Fruit fly (Drosophila melanogaster) whole organism, embryonic: ENCODE data around the gene Gmap.

Experiments used
- Antp ChIP-seq: fragments of 200-800 bp; sonication (Bioruptor generic); optimal IDR thresholded peaks from 3 replicates; lab custom pipeline; 2016; ENCODE audit warnings: missing biosample characterization, missing genetic modification characterization
- Asciz ChIP-seq: fragments of 200-800 bp; sonication (Bioruptor generic); optimal IDR thresholded peaks from 2 replicates; lab custom pipeline; 2017; ENCODE audit warnings: missing biosample characterization, mild to moderate bottlenecking, missing genetic modification characterization, missing genetic modification reagents
- CG10959 ChIP-seq: fragments of 200-800 bp; sonication (Bioruptor generic); IDR thresholded peaks from 2 replicates; pipeline ENCODE4 v1.3.6; 2022; ENCODE audit warnings: missing biosample characterization, missing genetic modification characterization
- CG12155 ChIP-seq: fragments of 200-800 bp; sonication (Bioruptor generic); optimal IDR thresholded peaks from 3 replicates; lab custom pipeline; 2016; ENCODE audit warnings: missing biosample characterization, missing genetic modification characterization
- CG1233 ChIP-seq: fragments of 200-800 bp; sonication (Bioruptor generic); optimal IDR thresholded peaks from 4 replicates; lab custom pipeline; 2018; ENCODE audit warnings: missing biosample characterization, mild to moderate bottlenecking, missing genetic modification characterization
- CG12942 ChIP-seq: fragments of 200-800 bp; sonication (Bioruptor generic); optimal IDR thresholded peaks from 3 replicates; lab custom pipeline; 2016; ENCODE audit warnings: missing biosample characterization, missing genetic modification characterization
- CG13424 ChIP-seq: fragments of 200-800 bp; sonication (Bioruptor generic); optimal IDR thresholded peaks from 2 replicates; lab custom pipeline; 2019; ENCODE audit warnings: missing biosample characterization, mild to moderate bottlenecking, missing genetic modification characterization, moderate library complexity
- CG13775 ChIP-seq: fragments of 200-800 bp; sonication (Bioruptor generic); optimal IDR thresholded peaks from 3 replicates; lab custom pipeline; 2017; ENCODE audit warnings: missing biosample characterization, mild to moderate bottlenecking, missing genetic modification characterization
- CG14965 ChIP-seq: fragments of 200-800 bp; sonication (Bioruptor generic); optimal IDR thresholded peaks from 2 replicates; lab custom pipeline; 2016; ENCODE audit warnings: missing biosample characterization, missing genetic modification characterization, borderline replicate concordance
- CG1529 ChIP-seq: fragments of 200-800 bp; sonication (Bioruptor generic); optimal IDR thresholded peaks from 3 replicates; lab custom pipeline; 2018; ENCODE audit warnings: missing biosample characterization, missing genetic modification characterization
- CG16815 ChIP-seq: fragments of 200-800 bp; sonication (Bioruptor generic); optimal IDR thresholded peaks from 3 replicates; lab custom pipeline; 2017; ENCODE audit warnings: missing biosample characterization, mild to moderate bottlenecking, missing genetic modification characterization
- CG17612 ChIP-seq: fragments of 200-800 bp; sonication (Bioruptor generic); IDR thresholded peaks from 2 replicates; pipeline ENCODE4 v1.3.6; 2022; ENCODE audit warnings: missing biosample characterization, missing genetic modification characterization
- CG4617 ChIP-seq: fragments of 200-800 bp; sonication (Bioruptor generic); optimal IDR thresholded peaks from 3 replicates; lab custom pipeline; 2016; ENCODE audit warnings: missing biosample characterization, missing genetic modification characterization, borderline replicate concordance
- CG6683 ChIP-seq: fragments of 200-800 bp; sonication (Bioruptor generic); optimal IDR thresholded peaks from 2 replicates; lab custom pipeline; 2017; ENCODE audit warnings: missing biosample characterization, mild to moderate bottlenecking, missing genetic modification characterization, missing genetic modification reagents
- CG8281 ChIP-seq: fragments of 200-800 bp; sonication (Bioruptor generic); optimal IDR thresholded peaks from 2 replicates; lab custom pipeline; 2018; ENCODE audit warnings: missing biosample characterization, mild to moderate bottlenecking, missing genetic modification characterization, moderate library complexity
- CoRest ChIP-seq: fragments of 200-800 bp; sonication (Bioruptor generic); optimal IDR thresholded peaks from 3 replicates; lab custom pipeline; 2018; ENCODE audit warnings: missing biosample characterization, mild to moderate bottlenecking, missing genetic modification characterization, moderate library complexity
- Dad ChIP-seq: fragments of 200-800 bp; sonication (Bioruptor generic); optimal IDR thresholded peaks from 3 replicates; lab custom pipeline; 2016; ENCODE audit warnings: missing biosample characterization, missing genetic modification characterization
- Dip3 ChIP-seq: fragments of 200-800 bp; sonication (Bioruptor generic); optimal IDR thresholded peaks from 3 replicates; lab custom pipeline; 2016; ENCODE audit warnings: missing biosample characterization, missing genetic modification characterization
- Dll ChIP-seq: fragments of 200-800 bp; sonication (Bioruptor generic); IDR thresholded peaks from 4 replicates; pipeline ENCODE4 v1.3.6; 2022; ENCODE audit warnings: missing biosample characterization, missing genetic modification characterization; ENCODE audit not compliant: partially characterized antibody
- Doc3 ChIP-seq: fragments of 200-800 bp; sonication (Bioruptor generic); IDR thresholded peaks from 3 replicates; pipeline ENCODE4 v1.3.6; 2022; ENCODE audit warnings: missing biosample characterization, missing genetic modification characterization; ENCODE audit not compliant: partially characterized antibody
- Fer3 ChIP-seq: fragments of 200-800 bp; sonication (Bioruptor generic); optimal IDR thresholded peaks from 2 replicates; lab custom pipeline; 2018; ENCODE audit warnings: missing biosample characterization, mild to moderate bottlenecking, missing genetic modification characterization, moderate library complexity
- HLH54F ChIP-seq: fragments of 200-800 bp; sonication (Bioruptor generic); optimal IDR thresholded peaks from 3 replicates; lab custom pipeline; 2016; ENCODE audit warnings: missing biosample characterization, missing genetic modification characterization
- HmgZ ChIP-seq: fragments of 200-800 bp; sonication (Bioruptor generic); optimal IDR thresholded peaks from 2 replicates; lab custom pipeline; 2018; ENCODE audit warnings: missing biosample characterization, mild to moderate bottlenecking, missing genetic modification characterization
- Mrtf ChIP-seq: fragments of 200-800 bp; sonication (Bioruptor generic); IDR thresholded peaks from 3 replicates; pipeline ENCODE4 v1.3.6; 2022; ENCODE audit warnings: missing biosample characterization, missing genetic modification characterization
- Neu2 ChIP-seq: fragments of 200-800 bp; sonication (Bioruptor generic); optimal IDR thresholded peaks from 3 replicates; lab custom pipeline; 2016; ENCODE audit warnings: missing biosample characterization, missing genetic modification characterization, borderline replicate concordance
- Sin3A ChIP-seq: fragments of >200 bp; optimal IDR thresholded peaks from 2 replicates; lab custom pipeline; 2018
- Six4 ChIP-seq: fragments of 200-800 bp; sonication (Bioruptor generic); optimal IDR thresholded peaks from 2 replicates; lab custom pipeline; 2016; ENCODE audit warnings: missing biosample characterization, missing genetic modification characterization
- Tbp ChIP-seq: fragments of >200 bp; optimal IDR thresholded peaks from 2 replicates; lab custom pipeline; 2018; ENCODE audit warnings: missing biosample characterization, missing genetic modification characterization
- bcd ChIP-seq: fragments of 200-800 bp; sonication (Bioruptor generic); optimal IDR thresholded peaks from 2 replicates; lab custom pipeline; 2017; ENCODE audit warnings: missing biosample characterization, mild to moderate bottlenecking, missing genetic modification characterization
- cg ChIP-seq: fragments of 200-800 bp; sonication (Bioruptor generic); optimal IDR thresholded peaks from 3 replicates; lab custom pipeline; 2019; ENCODE audit warnings: missing biosample characterization, mild to moderate bottlenecking, missing genetic modification characterization, moderate library complexity
- croc ChIP-seq: fragments of 200-800 bp; sonication (Bioruptor generic); conservative IDR thresholded peaks from 3 replicates; pipeline ENCODE4 v1.3.6; 2022; ENCODE audit warnings: missing biosample characterization, missing genetic modification characterization
- eve ChIP-seq, 2 experiments: fragments of >200 bp; optimal IDR thresholded peaks; 2 replicates each; lab custom pipeline; 2017; ENCODE audit warnings: missing biosample characterization in 2 of 2, missing genetic modification characterization in 2 of 2
- fd64A ChIP-seq: fragments of 200-800 bp; sonication (Bioruptor generic); optimal IDR thresholded peaks from 3 replicates; lab custom pipeline; 2018; ENCODE audit warnings: missing biosample characterization, mild to moderate bottlenecking, missing genetic modification characterization
- gcm2 ChIP-seq: fragments of 200-800 bp; sonication (Bioruptor generic); optimal IDR thresholded peaks from 2 replicates; lab custom pipeline; 2016; ENCODE audit warnings: missing biosample characterization, missing genetic modification characterization
- grn ChIP-seq: fragments of 200-800 bp; sonication (Bioruptor generic); optimal IDR thresholded peaks from 3 replicates; lab custom pipeline; 2017; ENCODE audit warnings: missing biosample characterization, missing genetic modification characterization
- gt ChIP-seq: fragments of 200-800 bp; sonication (Bioruptor generic); IDR thresholded peaks from 2 replicates; pipeline ENCODE4 v1.3.6; 2022; ENCODE audit warnings: missing biosample characterization, missing genetic modification characterization
- hbn ChIP-seq: fragments of 200-800 bp; sonication (Bioruptor generic); IDR thresholded peaks from 2 replicates; pipeline ENCODE4 v1.3.6; 2022; ENCODE audit warnings: missing biosample characterization, missing genetic modification characterization; ENCODE audit not compliant: partially characterized antibody
- insv ChIP-seq, 2 experiments: fragments of 200-800 bp; sonication (Bioruptor generic); optimal IDR thresholded peaks; 3 replicates each; lab custom pipeline; 2016 to 2018; ENCODE audit warnings: missing biosample characterization in 2 of 2, missing genetic modification characterization in 2 of 2
- kay ChIP-seq: fragments of 200-800 bp; sonication (Bioruptor generic); optimal IDR thresholded peaks from 2 replicates; lab custom pipeline; 2016; ENCODE audit warnings: missing biosample characterization, missing genetic modification characterization
- kni ChIP-seq: fragments of 200-800 bp; sonication (Bioruptor generic); optimal IDR thresholded peaks from 3 replicates; lab custom pipeline; 2017; ENCODE audit warnings: mild to moderate bottlenecking, missing biosample characterization, missing genetic modification reagents, missing genetic modification characterization
- lola ChIP-seq, 3 experiments: fragments of >200 bp in 2 of 3; fragments of 200-800 bp in 1 of 3; sonication (Bioruptor generic) in 1 of 3; optimal IDR thresholded peaks; 2 replicates each; lab custom pipeline; 2017 to 2019; ENCODE audit warnings: missing biosample characterization in 3 of 3, missing genetic modification characterization in 3 of 3, mild to moderate bottlenecking in 1 of 3, moderate library complexity in 1 of 3
- nerfin-2 ChIP-seq: fragments of 200-800 bp; sonication (Bioruptor generic); IDR thresholded peaks from 2 replicates; pipeline ENCODE4 v1.3.6; 2022; ENCODE audit warnings: missing biosample characterization, missing genetic modification characterization; ENCODE audit not compliant: partially characterized antibody
- peb ChIP-seq: fragments of 200-800 bp; sonication (Bioruptor generic); IDR thresholded peaks from 2 replicates; pipeline ENCODE4 v1.3.6; 2022; ENCODE audit warnings: missing biosample characterization, missing genetic modification characterization
- pfk ChIP-seq: fragments of 200-800 bp; sonication (Bioruptor generic); optimal IDR thresholded peaks from 2 replicates; lab custom pipeline; 2018; ENCODE audit warnings: missing biosample characterization, mild to moderate bottlenecking, missing genetic modification characterization, moderate library complexity
- ranshi ChIP-seq: fragments of 200-800 bp; sonication (Bioruptor generic); IDR thresholded peaks from 2 replicates; pipeline ENCODE4 v1.3.6; 2022; ENCODE audit warnings: missing biosample characterization, missing genetic modification characterization
- repo ChIP-seq: fragments of 200-800 bp; sonication (Bioruptor generic); optimal IDR thresholded peaks from 2 replicates; lab custom pipeline; 2016; ENCODE audit warnings: missing biosample characterization, missing genetic modification characterization
- rib ChIP-seq: fragments of 200-800 bp; sonication (Bioruptor generic); IDR thresholded peaks from 2 replicates; pipeline ENCODE4 v1.3.6; 2022; ENCODE audit warnings: missing biosample characterization, missing genetic modification characterization
- salm ChIP-seq: fragments of 200-800 bp; sonication (Bioruptor generic); optimal IDR thresholded peaks from 2 replicates; lab custom pipeline; 2018; ENCODE audit warnings: missing biosample characterization, mild to moderate bottlenecking, missing genetic modification characterization
- sens-2 ChIP-seq: fragments of 200-800 bp; sonication (Bioruptor generic); IDR thresholded peaks from 2 replicates; pipeline ENCODE4 v1.3.6; 2022; ENCODE audit warnings: missing biosample characterization, missing genetic modification characterization
- slou ChIP-seq: fragments of 200-800 bp; sonication (Bioruptor generic); optimal IDR thresholded peaks from 3 replicates; lab custom pipeline; 2016; ENCODE audit warnings: missing biosample characterization, missing genetic modification characterization
- tio ChIP-seq: fragments of 200-800 bp; sonication (Bioruptor generic); optimal IDR thresholded peaks from 2 replicates; lab custom pipeline; 2017; ENCODE audit warnings: missing biosample characterization, missing genetic modification characterization, inconsistent platforms
- ttk ChIP-seq: fragments of 200-800 bp; sonication (Bioruptor generic); IDR thresholded peaks from 2 replicates; pipeline ENCODE4 v2.1.2; 2022; ENCODE audit warnings: missing biosample characterization, missing genetic modification characterization

Gmap gene

DNA sequence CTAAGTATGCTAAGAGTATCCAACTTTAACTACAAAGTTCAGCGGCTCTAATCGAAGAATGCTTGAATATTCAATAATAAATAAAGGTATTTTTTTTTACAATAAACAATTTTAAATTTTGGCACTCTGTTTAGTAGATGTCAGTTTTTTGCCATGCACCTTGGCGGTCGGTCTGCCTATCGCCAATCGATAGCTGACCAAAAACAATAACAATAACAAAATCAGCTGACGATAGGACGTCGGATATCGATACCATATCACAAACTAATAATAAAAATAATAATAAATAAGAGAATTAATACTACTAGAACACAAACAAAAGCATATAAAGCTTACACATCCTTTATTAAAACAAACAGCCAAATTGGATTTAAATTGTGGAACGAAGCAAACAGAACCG, at the start of gene Gmap (continued):
- TF ChIP-seq Dll (GFP tag; lab: Robert Waterston, UW) (peak; percentile 80), ranshi (no peak), HLH54F (no peak), peb (GFP tag; lab: Robert Waterston, UW) (no peak), Dad (GFP tag; lab: Kevin White, UChicago) (no peak), Antp (no peak), Fer3 (tag; lab: Kevin White, UChicago) (no peak), Mrtf (GFP tag; lab: Robert Waterston, UW) (no peak), CG12155 (GFP tag; lab: Kevin White, UChicago) (no peak), eve (GFP tag; optimal IDR thresholded peaks at IDR 0.05; lab: Kevin White, UChicago) (no peak), lola (GFP tag; optimal IDR thresholded peaks at IDR 0.05; lab: Kevin White, UChicago) (no peak), CG17612 (GFP tag; lab: Robert Waterston, UW) (no peak), gt (GFP tag; lab: Robert Waterston, UW) (no peak), insv (GFP tag; optimal IDR thresholded peaks at IDR 0.05; lab: Kevin White, UChicago) (no peak), ttk (GFP tag; lab: Robert Waterston, UW) (no peak), gcm2 (GFP tag; lab: Kevin White, UChicago) (no peak), cg (GFP tag; lab: Kevin White, UChicago) (no peak), CG13775 (GFP tag; lab: Kevin White, UChicago) (no peak), CG1529 (GFP tag; lab: Kevin White, UChicago) (no peak), kni (GFP tag; lab: Kevin White, UChicago) (no peak), CG10959 (GFP tag; lab: Robert Waterston, UW) (no peak), Asciz (GFP tag; lab: Kevin White, UChicago) (no peak), tio (GFP tag; lab: Kevin White, UChicago) (no peak), HmgZ (tag; lab: Kevin White, UChicago) (peak; percentile 33), CG1233 (GFP tag; lab: Kevin White, UChicago) (no peak), CG13424 (tag; lab: Kevin White, UChicago) (no peak), Tbp (GFP tag; lab: Kevin White, UChicago) (no peak), nerfin-2 (GFP tag; lab: Robert Waterston, UW) (peak; percentile 96), slou (GFP tag; lab: Kevin White, UChicago) (no peak), CG4617 (no peak), repo (GFP tag; lab: Kevin White, UChicago) (no peak), CG14965 (GFP tag; lab: Kevin White, UChicago) (no peak), kay (no peak), Neu2 (no peak), CoRest (tag; lab: Kevin White, UChicago) (no peak), grn (GFP tag; lab: Kevin White, UChicago) (no peak), rib (no peak), hbn (GFP tag; lab: Robert Waterston, UW) (peak; percentile 59; the same call in 1 of the 2 replicates), bcd (GFP tag; lab: Kevin White, UChicago) (no peak), Sin3A (lab: Kevin White, UChicago) (no peak), fd64A (GFP tag; lab: Kevin White, UChicago) (no peak), CG16815 (GFP tag; lab: Kevin White, UChicago) (no peak), Six4 (GFP tag; lab: Kevin White, UChicago) (no peak), CG6683 (no peak), sens-2 (no peak), CG8281 (tag; lab: Kevin White, UChicago) (no peak), Doc3 (GFP tag; lab: Robert Waterston, UW) (peak; percentile 57; the same call in 2 of the 3 replicates), pfk (GFP tag; lab: Kevin White, UChicago) (no peak), CG12942 (GFP tag; lab: Kevin White, UChicago) (no peak), croc (GFP tag; lab: Robert Waterston, UW) (no peak), salm (no peak), Dip3 (GFP tag; lab: Kevin White, UChicago) (no peak)
